Worm (Caenorhabditis elegans): ENCODE results near the gene K10G9.2.
"Not testable (repeated sequence)": the region's sequence is repeated elsewhere in the genome, so short reads cannot be mapped to it uniquely, and the experiment has no call there.

Gene K10G9.2

ce11 chrIII:10318755-10319154 is 33.0 kb downstream of the K10G9.2 start, which contains the start of gene unc-69 (continued):
- TF ChIP-seq ceh-88 (GFP tag; IDR thresholded peaks at IDR 0.05) (no peak), fkh-10 (GFP tag; optimal IDR thresholded peaks at IDR 0.05) (no peak), hpl-2 (GFP tag; optimal IDR thresholded peaks at IDR 0.05) (no peak), lir-3 (tag; optimal IDR thresholded peaks at IDR 0.05; ENCODE audit: poor library complexity) (no peak), rnt-1 (tag; optimal IDR thresholded peaks at IDR 0.05) (peak; percentile 59), pqm-1 (tag; optimal IDR thresholded peaks at IDR 0.05) (no peak), snpc-4 (tag; optimal IDR thresholded peaks at IDR 0.05) (peak; percentile 31), nhr-28 (tag; optimal IDR thresholded peaks at IDR 0.05) (no peak), efl-1 (optimal IDR thresholded peaks at IDR 0.05) (peak; percentile 77 to 78), efl-1 (GFP tag; optimal IDR thresholded peaks at IDR 0.05 in 1 of 2) (peak; percentile 67 to 96), tbx-2 (tag; optimal IDR thresholded peaks at IDR 0.05) (peak; percentile 65), hlh-17 (GFP tag; optimal IDR thresholded peaks at IDR 0.05; ENCODE audit: borderline replicate concordance) (no peak), mef-2 (tag; optimal IDR thresholded peaks at IDR 0.05) (no peak), unc-86 (tag; optimal IDR thresholded peaks at IDR 0.05) (peak; percentile 61), tlp-1 (tag; optimal IDR thresholded peaks at IDR 0.05) (no peak), vab-15 (tag; optimal IDR thresholded peaks at IDR 0.05) (no peak), C16A3.4 (tag; optimal IDR thresholded peaks at IDR 0.05) (peak; percentile 0), nhr-90 (tag; optimal IDR thresholded peaks at IDR 0.05; ENCODE audit: poor library complexity) (no peak), pag-3 (tag; optimal IDR thresholded peaks at IDR 0.05; ENCODE audit: borderline replicate concordance, insufficient read depth) (no peak), dpl-1 (GFP tag; optimal IDR thresholded peaks at IDR 0.05) (peak; percentile 47 to 68 (median 64)), dsc-1 (tag; optimal IDR thresholded peaks at IDR 0.05) (peak; percentile 48), elt-3 (tag; optimal IDR thresholded peaks at IDR 0.05) (peak in 1 of 6 experiments; percentile 11), sptf-1 (tag; optimal IDR thresholded peaks at IDR 0.05) (no peak), lin-13 (GFP tag; optimal IDR thresholded peaks at IDR 0.05) (no peak), lsy-2 (tag; optimal IDR thresholded peaks at IDR 0.05) (peak; percentile 66 to 79), irx-1 (tag; optimal IDR thresholded peaks at IDR 0.05) (peak; percentile 6), nhr-71 (tag; optimal IDR thresholded peaks at IDR 0.05) (peak; percentile 70), F16B12.6 (tag; optimal IDR thresholded peaks at IDR 0.05) (peak; percentile 52), nhr-84 (tag; optimal IDR thresholded peaks at IDR 0.05) (no peak), ets-5 (GFP tag; IDR thresholded peaks at IDR 0.05) (no peak), unc-98 (GFP tag; IDR thresholded peaks at IDR 0.05) (no peak)

- TF ChIP-seq efl-1 (optimal IDR thresholded peaks at IDR 0.05) = peak in 1 of 2 experiments; percentile 6
- TF ChIP-seq efl-1 (GFP tag; optimal IDR thresholded peaks at IDR 0.05 in 1 of 2) = not testable (repeated sequence)
Observed at ce11 chrIII:10320228-10320705, 34.5 kb downstream of the K10G9.2 start.

DNA sequence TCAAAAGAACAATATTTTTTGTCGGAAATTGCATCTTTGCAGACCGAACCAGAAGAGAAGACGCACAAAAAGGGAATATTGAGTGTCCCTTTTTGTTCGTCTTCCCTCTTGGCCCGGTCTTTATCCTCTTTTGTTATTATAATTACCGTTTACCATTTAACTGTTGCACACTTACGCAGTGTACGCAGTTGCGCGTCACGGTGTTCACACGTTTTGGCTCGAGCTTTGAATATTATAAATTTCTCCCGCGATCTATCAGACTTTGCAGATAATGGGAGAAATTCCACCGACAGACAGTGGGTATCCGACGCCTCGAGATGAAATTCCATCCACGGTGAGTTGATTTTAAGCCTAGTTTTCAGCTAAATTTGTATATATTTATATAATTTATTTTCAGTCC is 35.1 kb downstream of the K10G9.2 start, which contains the start of gene sas-7:
TSS of gene sas-7 (plus strand) at position 232 of the 400 bp plus-strand sequence.
- TF ChIP-seq fkh-10 (GFP tag; optimal IDR thresholded peaks at IDR 0.05) (no peak), unc-130 (tag; optimal IDR thresholded peaks at IDR 0.05) (no peak), nhr-76 (tag; optimal IDR thresholded peaks at IDR 0.05) (no peak), dpl-1 (GFP tag; optimal IDR thresholded peaks at IDR 0.05) (peak; percentile 57 to 75 (median 65)), nhr-237 (tag; optimal IDR thresholded peaks at IDR 0.05) (no peak), unc-98 (GFP tag; IDR thresholded peaks at IDR 0.05) (no peak), pqm-1 (tag; optimal IDR thresholded peaks at IDR 0.05) (no peak), ztf-4 (tag; optimal IDR thresholded peaks at IDR 0.05) (no peak), lin-13 (GFP tag; optimal IDR thresholded peaks at IDR 0.05) (no peak), mdl-1 (tag; optimal IDR thresholded peaks at IDR 0.05) (no peak), pax-3 (tag; optimal IDR thresholded peaks at IDR 0.05) (no peak), nhr-12 (tag; optimal IDR thresholded peaks at IDR 0.05) (no peak), nhr-77 (tag; optimal IDR thresholded peaks at IDR 0.05) (no peak), pag-3 (tag; optimal IDR thresholded peaks at IDR 0.05; ENCODE audit: borderline replicate concordance, insufficient read depth) (no peak), ceh-88 (GFP tag; IDR thresholded peaks at IDR 0.05) (no peak), nhr-84 (tag; optimal IDR thresholded peaks at IDR 0.05) (no peak), efl-3 (GFP tag; optimal IDR thresholded peaks at IDR 0.05) (no peak), tlp-1 (tag; optimal IDR thresholded peaks at IDR 0.05) (no peak), nhr-28 (tag; optimal IDR thresholded peaks at IDR 0.05) (no peak), irx-1 (tag; optimal IDR thresholded peaks at IDR 0.05) (no peak), lsy-2 (tag; optimal IDR thresholded peaks at IDR 0.05) (peak in 1 of 2 experiments; percentile 1), ceh-82 (tag; optimal IDR thresholded peaks at IDR 0.05) (no peak), mep-1 (tag; optimal IDR thresholded peaks at IDR 0.05) (no peak), F16B12.6 (tag; optimal IDR thresholded peaks at IDR 0.05) (peak; percentile 77), nhr-71 (tag; optimal IDR thresholded peaks at IDR 0.05) (no peak), snu-23 (GFP tag; optimal IDR thresholded peaks at IDR 0.05) (no peak), ces-1 (GFP tag; optimal IDR thresholded peaks at IDR 0.05) (no peak), aly-2 (tag; optimal IDR thresholded peaks at IDR 0.05) (no peak), lin-39 (tag; optimal IDR thresholded peaks at IDR 0.05) (no peak), efl-1 (optimal IDR thresholded peaks at IDR 0.05) (peak in 1 of 2 experiments; percentile 69), efl-1 (GFP tag; optimal IDR thresholded peaks at IDR 0.05 in 1 of 2) (peak; percentile 78 to 97), blmp-1 (tag; optimal IDR thresholded peaks at IDR 0.05) (peak; percentile 22), nhr-11 (tag; optimal IDR thresholded peaks at IDR 0.05) (no peak)

All from whole organism, L1 larva.